Fruit fly (Drosophila melanogaster) whole organism, prepupa: ENCODE results near the gene CG12477.

Experiments used
- CG10669 ChIP-seq: fragments of 200-800 bp; sonication (Bioruptor generic); optimal IDR thresholded peaks from 3 replicates; lab custom pipeline; 2018; ENCODE audit warnings: missing biosample characterization, mild to moderate bottlenecking, missing genetic modification characterization, moderate library complexity
- CG11762 ChIP-seq: fragments of 200-800 bp; sonication (Bioruptor generic); optimal IDR thresholded peaks from 3 replicates; lab custom pipeline; 2016; ENCODE audit warnings: missing biosample characterization, missing genetic modification characterization; ENCODE audit not compliant: insufficient read depth
- CG6854 ChIP-seq: fragments of 200-800 bp; sonication (Bioruptor generic); optimal IDR thresholded peaks from 2 replicates; lab custom pipeline; 2017; ENCODE audit warnings: missing biosample characterization, mild to moderate bottlenecking, missing genetic modification characterization
- Eip75B ChIP-seq: fragments of 200-800 bp; sonication (Bioruptor generic); optimal IDR thresholded peaks from 3 replicates; lab custom pipeline; 2016; ENCODE audit warnings: missing biosample characterization, missing genetic modification characterization
- Eip78C ChIP-seq: fragments of 200-800 bp; sonication (Bioruptor generic); peaks from one replicate; lab custom pipeline; 2016; ENCODE audit warnings: missing biosample characterization, missing genetic modification characterization
- Eip93F ChIP-seq: fragments of 200-800 bp; sonication (Bioruptor generic); optimal IDR thresholded peaks from 2 replicates; lab custom pipeline; 2016; ENCODE audit warnings: missing biosample characterization, mild to moderate bottlenecking, missing genetic modification characterization
- Smox ChIP-seq: fragments of 200-800 bp; sonication (Bioruptor generic); optimal IDR thresholded peaks from 3 replicates; lab custom pipeline; 2016; ENCODE audit warnings: missing biosample characterization, missing genetic modification characterization
- Sox102F ChIP-seq: fragments of 200-800 bp; sonication (Bioruptor generic); optimal IDR thresholded peaks from 2 replicates; lab custom pipeline; 2016; ENCODE audit warnings: missing biosample characterization, mild to moderate bottlenecking, missing genetic modification characterization
- fkh ChIP-seq: fragments of 200-800 bp; sonication (Bioruptor generic); optimal IDR thresholded peaks from 3 replicates; lab custom pipeline; 2017; ENCODE audit warnings: missing biosample characterization, mild to moderate bottlenecking, missing genetic modification characterization, moderate library complexity
- pdm3 ChIP-seq: fragments of 200-800 bp; sonication (Bioruptor generic); optimal IDR thresholded peaks from 3 replicates; lab custom pipeline; 2016; ENCODE audit warnings: missing biosample characterization, missing genetic modification characterization
- salr ChIP-seq, 2 experiments: fragments of 200-800 bp; sonication (Bioruptor generic); optimal IDR thresholded peaks; 3 replicates each; lab custom pipeline; 2016 to 2018; ENCODE audit warnings: missing biosample characterization in 2 of 2, missing genetic modification characterization in 2 of 2, mild to moderate bottlenecking in 1 of 2

DNA sequence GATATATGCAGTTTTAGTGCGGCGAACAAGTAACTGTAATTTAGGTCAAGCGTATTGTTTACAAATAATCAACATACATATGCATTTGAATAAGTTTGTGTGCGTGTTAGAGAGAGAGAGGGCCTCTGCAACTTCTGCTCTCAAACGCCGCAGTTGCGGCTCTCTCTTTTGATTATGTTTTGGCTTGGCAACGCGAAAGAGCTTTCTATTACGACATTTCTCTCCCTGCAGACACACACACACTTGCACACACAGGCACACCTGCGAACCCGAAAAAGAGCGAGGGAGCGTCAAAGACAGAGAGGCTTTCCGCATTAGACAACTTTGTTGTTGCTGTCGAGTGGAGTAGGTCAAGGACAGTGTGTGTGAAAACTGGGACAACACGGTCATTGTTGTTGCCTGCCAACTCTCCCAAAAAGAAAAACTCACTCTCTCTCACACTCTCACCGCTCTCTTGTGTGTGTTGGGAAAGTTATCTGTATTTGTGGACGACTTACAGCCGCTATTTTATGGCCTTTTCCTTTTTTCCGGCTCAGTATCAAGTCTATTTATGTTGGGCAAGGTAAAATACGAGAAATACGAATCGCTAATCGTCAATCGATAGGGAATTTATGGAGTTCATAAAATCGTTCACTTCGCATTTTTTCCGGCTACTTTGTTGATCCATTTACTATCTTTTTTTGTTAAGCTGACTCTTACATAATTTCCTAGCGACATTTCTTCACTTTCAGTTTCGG, 34.2 kb upstream of the CG12477 start:
- TF ChIP-seq Sox102F (GFP tag; lab: Kevin White, UChicago), result no peak
- TF ChIP-seq CG10669, result no peak
- TF ChIP-seq Eip75B (GFP tag; lab: Kevin White, UChicago), result peak; percentile 53
- TF ChIP-seq salr (GFP tag; optimal IDR thresholded peaks at IDR 0.05; lab: Kevin White, UChicago), result no peak
- no peak for TF ChIP-seq pdm3 (GFP tag; lab: Kevin White, UChicago)
- no peak for TF ChIP-seq Smox
- peak; percentile 21 for TF ChIP-seq fkh (GFP tag; lab: Kevin White, UChicago)
- no peak for TF ChIP-seq Eip93F (GFP tag; lab: Kevin White, UChicago)
- TF ChIP-seq CG11762, result no peak
- TF ChIP-seq Eip78C (GFP tag; lab: Kevin White, UChicago), result peak; percentile 52
- TF ChIP-seq CG6854 (GFP tag; lab: Kevin White, UChicago), result no peak
